Worm (Caenorhabditis elegans) whole organism, L3 larva: ENCODE measurements around the gene twk-32.

Experiments used
- ZK546.5 ChIP-seq: sonication (generic microtip); optimal IDR thresholded peaks from 2 replicates; lab custom pipeline; 2017; ENCODE audit warnings: missing biosample characterization, missing genetic modification characterization
- ama-1 ChIP-seq: fragments of 150-350 bp; optimal IDR thresholded peaks from 2 replicates; lab custom pipeline; 2018
- ceh-16 ChIP-seq: sonication (generic microtip); optimal IDR thresholded peaks from 2 replicates; lab custom pipeline; 2017; ENCODE audit warnings: missing biosample characterization, missing genetic modification characterization
- ceh-28 ChIP-seq: fragments of 150-350 bp; optimal IDR thresholded peaks from 2 replicates; lab custom pipeline; 2014; ENCODE audit warnings: missing biosample characterization, missing genetic modification reagents, missing genetic modification characterization
- ceh-9 ChIP-seq: sonication (generic microtip); optimal IDR thresholded peaks from 2 replicates; lab custom pipeline; 2018; ENCODE audit warnings: missing biosample characterization, missing genetic modification characterization
- daf-12 ChIP-seq: fragments of 150-350 bp; optimal IDR thresholded peaks from 2 replicates; lab custom pipeline; 2014; ENCODE audit warnings: missing biosample characterization, missing genetic modification reagents, missing genetic modification characterization
- egl-5 ChIP-seq: fragments of 150-350 bp; optimal IDR thresholded peaks from 2 replicates; lab custom pipeline; 2017; ENCODE audit warnings: missing biosample characterization, missing genetic modification reagents, missing genetic modification characterization, inconsistent platforms
- elt-1 ChIP-seq: fragments of 150-350 bp; optimal IDR thresholded peaks from 2 replicates; lab custom pipeline; 2014; ENCODE audit warnings: missing biosample characterization, missing genetic modification characterization
- elt-2 ChIP-seq: sonication (generic microtip); optimal IDR thresholded peaks from 2 replicates; lab custom pipeline; 2016; ENCODE audit warnings: missing genetic modification reagents, mild to moderate bottlenecking, missing genetic modification characterization, missing compliant biosample characterization
- elt-3 ChIP-seq, 3 experiments: fragments of 150-350 bp in 1 of 3; sonication (generic microtip) in 2 of 3; optimal IDR thresholded peaks; 2 replicates in 2 of 3; 4 replicates in 1 of 3; lab custom pipeline; 2014 to 2017; ENCODE audit warnings: missing biosample characterization in 3 of 3, missing genetic modification characterization in 3 of 3
- fkh-10 ChIP-seq: sonication (generic microtip); optimal IDR thresholded peaks from 2 replicates; lab custom pipeline; 2017; ENCODE audit warnings: missing biosample characterization, missing genetic modification reagents, missing genetic modification characterization
- fkh-2 ChIP-seq: fragments of 150-350 bp; optimal IDR thresholded peaks from 2 replicates; lab custom pipeline; 2014; ENCODE audit warnings: missing biosample characterization, missing genetic modification reagents, missing genetic modification characterization
- fos-1 ChIP-seq: fragments of 150-350 bp; optimal IDR thresholded peaks from 2 replicates; lab custom pipeline; 2014; ENCODE audit warnings: missing biosample characterization, missing genetic modification characterization
- hmg-11 ChIP-seq: sonication (generic microtip); optimal IDR thresholded peaks from 2 replicates; lab custom pipeline; 2016; ENCODE audit warnings: missing genetic modification characterization, missing compliant biosample characterization
- jun-1 ChIP-seq: fragments of 150-350 bp; optimal IDR thresholded peaks from 2 replicates; lab custom pipeline; 2014; ENCODE audit warnings: missing biosample characterization, missing genetic modification reagents, missing genetic modification characterization
- lin-15B ChIP-seq: fragments of 150-350 bp; optimal IDR thresholded peaks from 2 replicates; lab custom pipeline; 2014; ENCODE audit warnings: missing biosample characterization, missing genetic modification characterization
- lin-39 ChIP-seq: fragments of 150-350 bp; optimal IDR thresholded peaks from 2 replicates; lab custom pipeline; 2018; ENCODE audit warnings: missing biosample characterization, missing genetic modification reagents, missing genetic modification characterization
- mdl-1 ChIP-seq: fragments of 150-350 bp; optimal IDR thresholded peaks from 2 replicates; lab custom pipeline; 2014; ENCODE audit warnings: missing biosample characterization, missing genetic modification characterization
- mml-1 ChIP-seq: fragments of 150-350 bp; sonication (generic microtip); optimal IDR thresholded peaks from 3 replicates; lab custom pipeline; 2014; ENCODE audit warnings: missing biosample characterization, missing genetic modification characterization
- nhr-12 ChIP-seq: fragments of 150-350 bp; optimal IDR thresholded peaks from 2 replicates; lab custom pipeline; 2014; ENCODE audit warnings: missing biosample characterization, missing genetic modification characterization
- nhr-237 ChIP-seq: fragments of 150-350 bp; optimal IDR thresholded peaks from 2 replicates; lab custom pipeline; 2014; ENCODE audit warnings: missing biosample characterization, missing genetic modification characterization
- nhr-25 ChIP-seq: sonication (generic microtip); optimal IDR thresholded peaks from 2 replicates; lab custom pipeline; 2017; ENCODE audit warnings: missing biosample characterization, missing genetic modification characterization
- nhr-28 ChIP-seq: fragments of 150-350 bp; optimal IDR thresholded peaks from 2 replicates; lab custom pipeline; 2014; ENCODE audit warnings: missing biosample characterization, missing genetic modification characterization
- nhr-43 ChIP-seq: sonication (generic microtip); optimal IDR thresholded peaks from 2 replicates; lab custom pipeline; 2016; ENCODE audit warnings: mild to moderate bottlenecking, missing genetic modification characterization, missing compliant biosample characterization; ENCODE audit not compliant: poor library complexity, severe bottlenecking
- nhr-77 ChIP-seq: fragments of 150-350 bp; optimal IDR thresholded peaks from 2 replicates; lab custom pipeline; 2014; ENCODE audit warnings: missing biosample characterization, missing genetic modification characterization
- pha-4 ChIP-seq: fragments of 150-350 bp; optimal IDR thresholded peaks from 2 replicates; lab custom pipeline; 2014; ENCODE audit warnings: missing biosample characterization, missing genetic modification reagents, missing genetic modification characterization
- pqm-1 ChIP-seq: fragments of 150-350 bp; optimal IDR thresholded peaks from 2 replicates; lab custom pipeline; 2017; ENCODE audit warnings: missing biosample characterization, missing genetic modification characterization, inconsistent platforms
- sea-2 ChIP-seq: fragments of 150-350 bp; sonication (generic microtip); optimal IDR thresholded peaks from 4 replicates; lab custom pipeline; 2014; ENCODE audit warnings: missing biosample characterization, missing genetic modification reagents, missing genetic modification characterization
- skn-1 ChIP-seq: fragments of 150-350 bp; optimal IDR thresholded peaks from 2 replicates; lab custom pipeline; 2014; ENCODE audit warnings: missing biosample characterization, missing genetic modification characterization
- snpc-4 ChIP-seq: fragments of 150-350 bp; optimal IDR thresholded peaks from 2 replicates; lab custom pipeline; 2014; ENCODE audit warnings: missing biosample characterization, missing genetic modification characterization
- tbx-2 ChIP-seq: sonication (generic microtip); optimal IDR thresholded peaks from 2 replicates; lab custom pipeline; 2016; ENCODE audit warnings: mild to moderate bottlenecking, missing genetic modification characterization, missing compliant biosample characterization
- unc-62 ChIP-seq: fragments of 150-350 bp; sonication (generic microtip); optimal IDR thresholded peaks from 4 replicates; lab custom pipeline; 2014; ENCODE audit warnings: missing biosample characterization, missing genetic modification reagents, missing genetic modification characterization
- zag-1 ChIP-seq: fragments of 150-350 bp; optimal IDR thresholded peaks from 2 replicates; lab custom pipeline; 2014; ENCODE audit warnings: missing biosample characterization, missing genetic modification characterization
- ztf-4 ChIP-seq: fragments of 150-350 bp; optimal IDR thresholded peaks from 2 replicates; lab custom pipeline; 2014; ENCODE audit warnings: missing biosample characterization, missing genetic modification characterization

The twk-32 gene

ce11 chrV:13796246-13796776 is at the start of gene twk-32:
Gene twk-32 (plus strand): TSS chrV:13796641.
- TF ChIP-seq nhr-237 (tag; lab: Kevin White, UChicago) (no peak), ama-1 (lab: Kevin White, UChicago) (peak; percentile 73), pha-4 (tag; lab: Kevin White, UChicago) (peak; percentile 34), mml-1 (tag; lab: Kevin White, UChicago) (peak; percentile 22)

DNA sequence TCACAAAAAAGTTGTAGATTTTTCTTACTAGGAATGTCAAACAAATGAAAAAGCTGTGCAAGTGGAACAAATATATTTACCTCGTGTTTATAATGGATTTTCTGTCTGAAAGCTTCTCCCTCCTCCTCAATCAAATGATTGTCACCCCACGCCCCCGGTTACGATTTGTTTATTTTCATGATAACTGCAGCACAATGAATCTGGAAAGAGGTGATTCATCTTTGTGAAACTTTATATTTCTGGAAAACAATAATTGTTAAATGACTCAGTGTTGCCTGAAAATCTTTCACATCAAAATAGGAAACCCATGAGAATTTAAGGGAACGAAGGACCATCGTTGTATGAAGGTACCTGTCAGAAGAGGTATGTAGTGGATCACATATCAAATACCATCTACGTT is 47.8 kb upstream of the twk-32 start, which contains the start of gene F35E12.10:
Gene F35E12.10 (minus strand): TSS at position 101 of the 400 bp plus-strand sequence.
- TF ChIP-seq egl-5 (tag; lab: Kevin White, UChicago) (no peak), unc-62 (GFP tag; lab: Kevin White, UChicago) (no peak), nhr-12 (tag; lab: Kevin White, UChicago) (no peak), nhr-43 (tag; lab: Kevin White, UChicago) (no peak), tbx-2 (tag; lab: Kevin White, UChicago) (no peak), nhr-28 (tag; lab: Kevin White, UChicago) (no peak), pha-4 (tag; lab: Kevin White, UChicago) (no peak), lin-39 (no peak), ceh-28 (tag; lab: Kevin White, UChicago) (no peak), ztf-4 (tag; lab: Kevin White, UChicago) (no peak), fos-1 (tag; lab: Kevin White, UChicago) (no peak), snpc-4 (tag; lab: Kevin White, UChicago) (no peak), elt-1 (tag; lab: Kevin White, UChicago) (no peak), jun-1 (tag; lab: Kevin White, UChicago) (no peak), lin-15B (no peak)

ce11 chrV:13751811-13752210 is 44.6 kb upstream of the twk-32 start, which contains the start of gene cld-9:
Gene cld-9 (minus strand): TSS chrV:13751891.
- no peak for TF ChIP-seq ZK546.5
- no peak for TF ChIP-seq elt-1 (tag; lab: Kevin White, UChicago)
- TF ChIP-seq pqm-1 (tag; lab: Kevin White, UChicago): peak; percentile 40
- peak; percentile 71 for TF ChIP-seq elt-2 (tag; lab: Kevin White, UChicago)
- no peak for TF ChIP-seq pha-4 (tag; lab: Kevin White, UChicago)
- TF ChIP-seq skn-1 (tag; lab: Kevin White, UChicago): no peak

DNA sequence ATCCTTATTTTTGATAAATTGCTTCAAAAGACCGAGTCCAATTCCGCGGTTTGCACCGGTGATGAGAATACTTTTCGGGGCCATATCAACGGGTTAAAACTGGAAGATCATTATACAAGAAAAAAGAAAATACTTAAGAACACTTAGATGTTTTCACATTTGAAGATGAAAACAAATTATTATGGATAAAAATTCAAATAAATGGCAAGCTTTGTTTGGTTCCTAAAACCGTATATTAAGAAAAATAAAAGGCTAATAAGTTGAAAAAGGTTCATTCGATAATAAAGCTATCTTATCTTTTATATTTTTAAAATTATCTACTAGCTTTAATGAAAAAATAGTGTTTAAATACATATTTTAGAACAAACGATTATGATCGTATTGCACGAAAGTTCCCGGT is 43.0 kb upstream of the twk-32 start, which contains the start of gene F20G2.1:
Gene F20G2.1 (minus strand): TSS at position 101 of the 400 bp plus-strand sequence.
- no peak for TF ChIP-seq elt-1 (tag; lab: Kevin White, UChicago)
- no peak for TF ChIP-seq nhr-237 (tag; lab: Kevin White, UChicago)
- TF ChIP-seq fkh-10 (GFP tag; lab: Kevin White, UChicago): no peak
- TF ChIP-seq ztf-4 (tag; lab: Kevin White, UChicago): no peak
- TF ChIP-seq elt-3 (tag; optimal IDR thresholded peaks at IDR 0.05; lab: Kevin White, UChicago): no peak
- TF ChIP-seq zag-1 (tag; lab: Kevin White, UChicago): no peak
- no peak for TF ChIP-seq snpc-4 (tag; lab: Kevin White, UChicago)
- no peak for TF ChIP-seq daf-12 (tag; lab: Kevin White, UChicago)
- TF ChIP-seq mdl-1 (tag; lab: Kevin White, UChicago): no peak
- no peak for TF ChIP-seq fkh-2 (tag; lab: Kevin White, UChicago)
- no peak for TF ChIP-seq ceh-28 (tag; lab: Kevin White, UChicago)
- TF ChIP-seq ceh-9 (tag; lab: Kevin White, UChicago): no peak
- TF ChIP-seq nhr-25 (tag; lab: Kevin White, UChicago): no peak
- TF ChIP-seq ceh-16 (tag; lab: Kevin White, UChicago): no peak
- no peak for TF ChIP-seq nhr-12 (tag; lab: Kevin White, UChicago)
- no peak for TF ChIP-seq nhr-77 (tag; lab: Kevin White, UChicago)
- TF ChIP-seq nhr-43 (tag; lab: Kevin White, UChicago): no peak
- TF ChIP-seq elt-2 (tag; lab: Kevin White, UChicago): no peak
- TF ChIP-seq hmg-11 (tag; lab: Kevin White, UChicago): no peak
- TF ChIP-seq sea-2 (GFP tag; lab: Kevin White, UChicago): no peak
